Fruit fly (Drosophila melanogaster) whole organism, embryonic: Measurements from ENCODE around the gene CG6345.

Experiments used
- Ada2b ChIP-seq: fragments of 200-800 bp; sonication (Bioruptor generic); IDR thresholded peaks from 2 replicates; pipeline ENCODE4 v1.3.6; 2022; ENCODE audit warnings: missing biosample characterization, missing genetic modification characterization
- Bgb ChIP-seq: fragments of 200-800 bp; sonication (Bioruptor generic); IDR thresholded peaks from 2 replicates; pipeline ENCODE4 v1.3.6; 2022; ENCODE audit warnings: missing biosample characterization, missing genetic modification characterization; ENCODE audit not compliant: partially characterized antibody
- CG10267 ChIP-seq: fragments of 200-800 bp; sonication (Bioruptor generic); optimal IDR thresholded peaks from 2 replicates; lab custom pipeline; 2018; ENCODE audit warnings: missing biosample characterization, mild to moderate bottlenecking, missing genetic modification characterization, moderate library complexity
- CG10959 ChIP-seq: fragments of 200-800 bp; sonication (Bioruptor generic); IDR thresholded peaks from 2 replicates; pipeline ENCODE4 v1.3.6; 2022; ENCODE audit warnings: missing biosample characterization, missing genetic modification characterization
- CG11085 ChIP-seq: fragments of 200-800 bp; sonication (Bioruptor generic); IDR thresholded peaks from 2 replicates; pipeline ENCODE4 v1.3.6; 2022; ENCODE audit warnings: missing biosample characterization, missing genetic modification characterization
- CG11504 ChIP-seq: fragments of 200-800 bp; sonication (Bioruptor generic); optimal IDR thresholded peaks from 3 replicates; lab custom pipeline; 2019; ENCODE audit warnings: missing biosample characterization, mild to moderate bottlenecking, missing genetic modification characterization, moderate library complexity
- CG11560 ChIP-seq: fragments of 200-800 bp; sonication (Bioruptor generic); IDR thresholded peaks from 3 replicates; pipeline ENCODE4 v1.3.6; 2022; ENCODE audit warnings: missing biosample characterization, missing genetic modification characterization
- CG13287 ChIP-seq: fragments of 200-800 bp; sonication (Bioruptor generic); IDR thresholded peaks from 2 replicates; pipeline ENCODE4 v1.3.6; 2022; ENCODE audit warnings: missing biosample characterization, missing genetic modification characterization; ENCODE audit not compliant: partially characterized antibody
- CG13775 ChIP-seq: fragments of 200-800 bp; sonication (Bioruptor generic); optimal IDR thresholded peaks from 3 replicates; lab custom pipeline; 2017; ENCODE audit warnings: missing biosample characterization, mild to moderate bottlenecking, missing genetic modification characterization
- CG1647 ChIP-seq: fragments of 200-800 bp; sonication (Bioruptor generic); optimal IDR thresholded peaks from 3 replicates; lab custom pipeline; 2016; ENCODE audit warnings: missing biosample characterization, missing genetic modification characterization
- CG17328 ChIP-seq: fragments of 200-800 bp; sonication (Bioruptor generic); IDR thresholded peaks from 2 replicates; pipeline ENCODE4 v1.3.6; 2022; ENCODE audit warnings: missing biosample characterization, missing genetic modification characterization
- CG18011 ChIP-seq: fragments of 200-800 bp; sonication (Bioruptor generic); optimal IDR thresholded peaks from 2 replicates; lab custom pipeline; 2017; ENCODE audit warnings: missing biosample characterization, missing genetic modification characterization, mild to moderate bottlenecking, moderate library complexity, missing genotype
- CG18262 ChIP-seq: fragments of 200-800 bp; optimal IDR thresholded peaks from 3 replicates; lab custom pipeline; 2019; ENCODE audit warnings: missing biosample characterization, mild to moderate bottlenecking, missing genetic modification characterization, moderate library complexity
- CG2116 ChIP-seq: fragments of 200-800 bp; sonication (Bioruptor generic); optimal IDR thresholded peaks from 3 replicates; lab custom pipeline; 2018; ENCODE audit warnings: missing biosample characterization, mild to moderate bottlenecking, missing genetic modification characterization
- CG31224 ChIP-seq: fragments of 200-800 bp; sonication (Bioruptor generic); IDR thresholded peaks from 2 replicates; pipeline ENCODE4 v1.3.6; 2022; ENCODE audit warnings: missing biosample characterization, missing genetic modification characterization
- CG31441 ChIP-seq: fragments of 200-800 bp; sonication (Bioruptor generic); IDR thresholded peaks from 2 replicates; pipeline ENCODE4 v1.3.6; 2022; ENCODE audit warnings: missing biosample characterization, missing genetic modification characterization
- CG32532 ChIP-seq: fragments of 200-800 bp; sonication (Bioruptor generic); IDR thresholded peaks from 2 replicates; pipeline ENCODE4 v1.3.6; 2022; ENCODE audit warnings: missing biosample characterization, missing genetic modification characterization
- CG3726 ChIP-seq: fragments of 200-800 bp; sonication (Bioruptor generic); IDR thresholded peaks from 3 replicates; pipeline ENCODE4, ENCODE4 v1.3.6; 2022; ENCODE audit warnings: missing biosample characterization, missing genetic modification characterization
- CG42726 ChIP-seq: fragments of 200-800 bp; sonication (Bioruptor generic); IDR thresholded peaks from 2 replicates; pipeline ENCODE4 v1.3.6; 2022; ENCODE audit warnings: missing biosample characterization, missing genetic modification characterization; ENCODE audit not compliant: partially characterized antibody
- CG4360 ChIP-seq: fragments of 200-800 bp; sonication (Bioruptor generic); IDR thresholded peaks from 2 replicates; pipeline ENCODE4 v1.3.6; 2022; ENCODE audit warnings: missing biosample characterization, missing genetic modification characterization
- CG4424 ChIP-seq: fragments of 200-800 bp; sonication (Bioruptor generic); optimal IDR thresholded peaks from 3 replicates; lab custom pipeline; 2016; ENCODE audit warnings: missing biosample characterization, missing genetic modification characterization
- CG8290 ChIP-seq, 3 experiments: fragments of 200-800 bp; sonication (Bioruptor generic); optimal IDR thresholded peaks; 2 replicates each; lab custom pipeline; 2016 to 2019; ENCODE audit warnings: missing biosample characterization in 3 of 3, missing genetic modification characterization in 3 of 3, mild to moderate bottlenecking in 2 of 3, moderate library complexity in 1 of 3
- Camta ChIP-seq: fragments of 200-800 bp; sonication (Bioruptor generic); optimal IDR thresholded peaks from 2 replicates; lab custom pipeline; 2016; ENCODE audit warnings: missing biosample characterization, missing genetic modification characterization
- HHEX ChIP-seq: fragments of 200-800 bp; sonication (Bioruptor generic); optimal IDR thresholded peaks from 3 replicates; lab custom pipeline; 2017; ENCODE audit warnings: missing biosample characterization, mild to moderate bottlenecking, missing genetic modification characterization, missing genetic modification reagents
- HmgD ChIP-seq: fragments of 200-800 bp; sonication (Bioruptor generic); optimal IDR thresholded peaks from 3 replicates; lab custom pipeline; 2016; ENCODE audit warnings: missing biosample characterization, missing genetic modification characterization
- Mrtf ChIP-seq: fragments of 200-800 bp; sonication (Bioruptor generic); IDR thresholded peaks from 3 replicates; pipeline ENCODE4 v1.3.6; 2022; ENCODE audit warnings: missing biosample characterization, missing genetic modification characterization
- Myb ChIP-seq: fragments of 200-800 bp; sonication (Bioruptor generic); optimal IDR thresholded peaks from 2 replicates; lab custom pipeline; 2016; ENCODE audit warnings: missing biosample characterization, missing genetic modification characterization
- Nf-YC ChIP-seq: fragments of 200-800 bp; optimal IDR thresholded peaks from 3 replicates; lab custom pipeline; 2019; ENCODE audit warnings: missing biosample characterization, mild to moderate bottlenecking, missing genetic modification characterization, moderate library complexity
- NfI ChIP-seq: fragments of 200-800 bp; sonication (Bioruptor generic); optimal IDR thresholded peaks from 3 replicates; lab custom pipeline; 2018; ENCODE audit warnings: missing biosample characterization, mild to moderate bottlenecking, missing genetic modification characterization, moderate library complexity
- Poxn ChIP-seq: fragments of 200-800 bp; sonication (Bioruptor generic); IDR thresholded peaks from 2 replicates; pipeline ENCODE4 v1.3.6; 2022; ENCODE audit warnings: missing biosample characterization, missing genetic modification characterization
- Scr ChIP-seq: fragments of 200-800 bp; sonication (Bioruptor generic); IDR thresholded peaks from 2 replicates; pipeline ENCODE4 v1.3.6; 2022; ENCODE audit warnings: missing biosample characterization, missing genetic modification characterization; ENCODE audit not compliant: partially characterized antibody
- Sin3A ChIP-seq: fragments of >200 bp; optimal IDR thresholded peaks from 2 replicates; lab custom pipeline; 2018
- Trl ChIP-seq, 3 experiments: fragments of >200 bp in 2 of 3; fragments of 200-800 bp in 1 of 3; sonication (Bioruptor generic) in 1 of 3; optimal IDR thresholded peaks; 2 replicates in 1 of 3; 3 replicates in 2 of 3; lab custom pipeline; 2016 to 2017; ENCODE audit warnings: missing biosample characterization in 1 of 3, missing genetic modification characterization in 1 of 3
- YL-1 ChIP-seq: fragments of 200-800 bp; sonication (Bioruptor generic); optimal IDR thresholded peaks from 3 replicates; lab custom pipeline; 2017; ENCODE audit warnings: missing biosample characterization, mild to moderate bottlenecking, missing genetic modification characterization
- aop ChIP-seq: fragments of 200-800 bp; sonication (Bioruptor generic); IDR thresholded peaks from 2 replicates; pipeline ENCODE4 v1.3.6; 2022; ENCODE audit warnings: missing biosample characterization, missing genetic modification characterization
- bigmax ChIP-seq: fragments of 200-800 bp; sonication (Bioruptor generic); optimal IDR thresholded peaks from 2 replicates; lab custom pipeline; 2018; ENCODE audit warnings: missing biosample characterization, mild to moderate bottlenecking, missing genetic modification characterization
- cwo ChIP-seq: fragments of 200-800 bp; sonication (Bioruptor generic); optimal IDR thresholded peaks from 3 replicates; lab custom pipeline; 2017; ENCODE audit warnings: missing biosample characterization, missing genetic modification characterization, mild to moderate bottlenecking, moderate library complexity, missing genetic modification reagents
- ems ChIP-seq: fragments of 200-800 bp; sonication (Bioruptor generic); optimal IDR thresholded peaks from 3 replicates; lab custom pipeline; 2016; ENCODE audit warnings: missing biosample characterization, missing genetic modification characterization
- fru ChIP-seq: fragments of >200 bp; optimal IDR thresholded peaks from 2 replicates; lab custom pipeline; 2017
- gsb ChIP-seq: fragments of 200-800 bp; sonication (Bioruptor generic); IDR thresholded peaks from 2 replicates; pipeline ENCODE4 v1.3.6; 2022; ENCODE audit warnings: missing biosample characterization, missing genetic modification characterization
- hb ChIP-seq: fragments of 200-800 bp; sonication (Bioruptor generic); IDR thresholded peaks from 3 replicates; pipeline ENCODE4 v1.3.6; 2022; ENCODE audit warnings: missing biosample characterization, missing genetic modification characterization; ENCODE audit not compliant: partially characterized antibody
- hkb ChIP-seq, 2 experiments: fragments of 200-800 bp in 1 of 2; fragments of >200 bp in 1 of 2; sonication (Bioruptor generic) in 1 of 2; IDR thresholded peaks in 1 of 2; optimal IDR thresholded peaks in 1 of 2; 2 replicates each; pipeline versions ENCODE4 v1.3.6 to Lab custom; 2017 to 2022; ENCODE audit warnings: missing biosample characterization in 1 of 2, missing genetic modification characterization in 1 of 2
- mld ChIP-seq: fragments of 200-800 bp; sonication (Bioruptor generic); IDR thresholded peaks from 3 replicates; pipeline ENCODE4 v1.3.6; 2022; ENCODE audit warnings: missing biosample characterization, missing genetic modification characterization; ENCODE audit not compliant: partially characterized antibody
- nmo ChIP-seq: fragments of 200-800 bp; sonication (Bioruptor generic); optimal IDR thresholded peaks from 2 replicates; lab custom pipeline; 2018; ENCODE audit warnings: missing biosample characterization, mild to moderate bottlenecking, missing genetic modification characterization, moderate library complexity
- repo ChIP-seq: fragments of 200-800 bp; sonication (Bioruptor generic); optimal IDR thresholded peaks from 2 replicates; lab custom pipeline; 2016; ENCODE audit warnings: missing biosample characterization, missing genetic modification characterization
- ro ChIP-seq: fragments of 200-800 bp; sonication (Bioruptor generic); IDR thresholded peaks from 2 replicates; pipeline ENCODE4 v1.3.6; 2022; ENCODE audit warnings: missing biosample characterization, missing genetic modification characterization
- tio ChIP-seq: fragments of 200-800 bp; sonication (Bioruptor generic); optimal IDR thresholded peaks from 2 replicates; lab custom pipeline; 2017; ENCODE audit warnings: missing biosample characterization, missing genetic modification characterization, inconsistent platforms
- unc-4 ChIP-seq: fragments of 200-800 bp; sonication (Bioruptor generic); IDR thresholded peaks from 2 replicates; pipeline ENCODE4 v1.3.6; 2022; ENCODE audit warnings: missing biosample characterization, missing genetic modification characterization; ENCODE audit not compliant: partially characterized antibody
- vfl ChIP-seq: fragments of 200-800 bp; sonication (Bioruptor generic); optimal IDR thresholded peaks from 2 replicates; lab custom pipeline; 2016; ENCODE audit warnings: missing biosample characterization, missing genetic modification characterization
- vnd ChIP-seq: fragments of 200-800 bp; sonication (Bioruptor generic); IDR thresholded peaks from 3 replicates; pipeline ENCODE4 v1.3.6; 2022; ENCODE audit warnings: missing biosample characterization, missing genetic modification characterization; ENCODE audit not compliant: partially characterized antibody

Gene CG6345

dm6 chr3R:10407066-10407465, 8.8 kb downstream of the CG6345 start, which contains the start of gene CG6325 (continued):
- TF ChIP-seq ems (no peak), NfI (GFP tag; lab: Kevin White, UChicago) (no peak), CG42726 (GFP tag; lab: Robert Waterston, UW) (peak; percentile 95), CG10959 (GFP tag; lab: Robert Waterston, UW) (no peak), vnd (GFP tag; lab: Robert Waterston, UW) (peak; percentile 98), CG18262 (no peak), CG17328 (GFP tag; lab: Robert Waterston, UW) (no peak), CG1647 (no peak), hb (peak; percentile 98), CG4424 (GFP tag; lab: Kevin White, UChicago) (no peak), tio (GFP tag; lab: Kevin White, UChicago) (no peak), Sin3A (peak; percentile 10), CG11504 (tag; lab: Kevin White, UChicago) (no peak), CG32532 (GFP tag; lab: Robert Waterston, UW) (no peak), Mrtf (GFP tag; lab: Robert Waterston, UW) (no peak), CG13287 (GFP tag; lab: Robert Waterston, UW) (peak; percentile 99), gsb (GFP tag; lab: Robert Waterston, UW) (no peak), fru (lab: Kevin White, UChicago) (no peak), CG11560 (tag; lab: Robert Waterston, UW) (no peak), aop (no peak), CG4360 (GFP tag; lab: Robert Waterston, UW) (no peak), Bgb (GFP tag; lab: Robert Waterston, UW) (peak; percentile 99), CG31224 (GFP tag; lab: Robert Waterston, UW) (no peak), HmgD (no peak), YL-1 (GFP tag; lab: Kevin White, UChicago) (peak; percentile 31), CG2116 (GFP tag; lab: Kevin White, UChicago) (peak; percentile 84), Camta (GFP tag; lab: Kevin White, UChicago) (no peak), bigmax (GFP tag; lab: Kevin White, UChicago) (no peak), repo (GFP tag; lab: Kevin White, UChicago) (no peak), nmo (GFP tag; lab: Kevin White, UChicago) (peak; percentile 19), CG31441 (GFP tag; lab: Robert Waterston, UW) (no peak), CG18011 (GFP tag; lab: Kevin White, UChicago) (peak; percentile 12), unc-4 (GFP tag; lab: Robert Waterston, UW) (peak; percentile 99), Poxn (GFP tag; lab: Robert Waterston, UW) (no peak), Ada2b (GFP tag; lab: Robert Waterston, UW) (no peak), CG10267 (tag; lab: Kevin White, UChicago) (peak; percentile 33), ro (GFP tag; lab: Robert Waterston, UW) (no peak), CG11085 (GFP tag; lab: Robert Waterston, UW) (no peak), CG8290 (GFP tag; optimal IDR thresholded peaks at IDR 0.05; lab: Kevin White, UChicago) (no peak), CG8290 (tag; optimal IDR thresholded peaks at IDR 0.05; lab: Kevin White, UChicago) (no peak), Myb (GFP tag; lab: Kevin White, UChicago) (peak; percentile 22), Trl (optimal IDR thresholded peaks at IDR 0.05; lab: Kevin White, UChicago) (no peak), Trl (GFP tag; optimal IDR thresholded peaks at IDR 0.05; lab: Kevin White, UChicago) (no peak), CG13775 (GFP tag; lab: Kevin White, UChicago) (no peak), hkb (optimal IDR thresholded peaks at IDR 0.05; lab: Kevin White, UChicago) (no peak), hkb (GFP tag; IDR thresholded peaks at IDR 0.05; lab: Robert Waterston, UW) (no peak), vfl (GFP tag; lab: Kevin White, UChicago) (no peak), Scr (GFP tag; lab: Robert Waterston, UW) (peak; percentile 97), mld (GFP tag; lab: Robert Waterston, UW) (peak; percentile 99), HHEX (GFP tag; lab: Kevin White, UChicago) (no peak), Nf-YC (tag; lab: Kevin White, UChicago) (no peak), CG3726 (GFP tag; lab: Robert Waterston, UW) (no peak), cwo (GFP tag; lab: Kevin White, UChicago) (no peak)
